Fruit fly (Drosophila melanogaster): ENCODE data around the gene a10.

- TF ChIP-seq pan (optimal IDR thresholded peaks at IDR 0.05) (no peak), Abd-B (GFP tag; optimal IDR thresholded peaks at IDR 0.05) (no peak)
Observed at dm6 chr3L:16974645-16975151, 48.8 kb downstream of the a10 start.

All from whole organism, wandering third instar larva.